Worm (Caenorhabditis elegans) whole organism, midembryonic: Measurements from ENCODE around the gene K08B12.3.

ENCODE experiments used
- T22C8.4 ChIP-seq: fragments of 200-800 bp; sonication (Bioruptor generic); IDR thresholded peaks from 2 replicates; pipeline ENCODE4 v1.3.6; 2022; ENCODE audit warnings: missing genetic modification characterization, missing compliant biosample characterization
- flt-1 ChIP-seq: fragments of 200-800 bp; sonication (Bioruptor generic); IDR thresholded peaks from 2 replicates; pipeline ENCODE4 v1.3.6; 2022; ENCODE audit warnings: missing genetic modification characterization, missing compliant biosample characterization
- med-1 ChIP-seq: sonication (generic microtip); optimal IDR thresholded peaks from 2 replicates; lab custom pipeline; 2017; ENCODE audit warnings: missing genetic modification characterization, mild to moderate bottlenecking, missing compliant biosample characterization, antibody characterized with exemption, missing genetic modification reagents; ENCODE audit not compliant: insufficient read depth
- tab-1 ChIP-seq: fragments of 200-800 bp; sonication (Bioruptor generic); IDR thresholded peaks from 2 replicates; pipeline ENCODE4 v1.3.6; 2022; ENCODE audit warnings: missing genetic modification characterization, missing compliant biosample characterization
- ztf-23 ChIP-seq: fragments of 200-800 bp; sonication (Bioruptor generic); IDR thresholded peaks from 2 replicates; pipeline ENCODE4 v1.3.6; 2022; ENCODE audit warnings: missing genetic modification reagents, missing genetic modification characterization, missing compliant biosample characterization
- ztf-29 ChIP-seq: fragments of 200-800 bp; sonication (Bioruptor generic); IDR thresholded peaks from 2 replicates; pipeline ENCODE4 v1.3.6; 2022; ENCODE audit warnings: missing genetic modification reagents, missing genetic modification characterization, missing compliant biosample characterization

DNA sequence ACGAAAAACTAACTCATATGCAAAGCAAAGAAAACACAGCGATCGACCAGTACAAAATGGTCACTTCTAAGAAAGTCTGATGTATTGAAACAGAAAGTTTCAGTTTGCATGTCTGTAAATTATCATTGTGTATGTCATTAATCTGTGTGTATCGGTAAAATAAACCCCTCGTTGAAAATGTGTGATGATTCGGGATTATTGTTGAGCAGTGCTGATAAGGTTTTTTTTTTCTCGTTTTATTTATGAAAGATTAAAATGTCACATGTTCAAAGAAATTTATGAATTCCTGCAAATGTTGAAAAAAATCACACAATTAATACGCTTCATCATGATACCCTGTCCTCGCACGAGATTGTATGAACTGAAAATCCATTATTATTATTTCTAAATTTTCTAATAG is 45.1 kb downstream of the K08B12.3 start:
- TF ChIP-seq ztf-29 (GFP tag; lab: Robert Waterston, UW) = no peak
- no peak for TF ChIP-seq flt-1 (GFP tag; lab: Robert Waterston, UW)
- TF ChIP-seq T22C8.4 (GFP tag; lab: Robert Waterston, UW) = no peak
- no peak for TF ChIP-seq ztf-23 (GFP tag; lab: Robert Waterston, UW)
- TF ChIP-seq tab-1 (GFP tag; lab: Robert Waterston, UW) = no peak
- no peak for TF ChIP-seq med-1 (GFP tag; lab: Kevin White, UChicago)
